Fruit fly (Drosophila melanogaster): ENCODE measurements around the gene CG34250.

Gene CG34250

DNA sequence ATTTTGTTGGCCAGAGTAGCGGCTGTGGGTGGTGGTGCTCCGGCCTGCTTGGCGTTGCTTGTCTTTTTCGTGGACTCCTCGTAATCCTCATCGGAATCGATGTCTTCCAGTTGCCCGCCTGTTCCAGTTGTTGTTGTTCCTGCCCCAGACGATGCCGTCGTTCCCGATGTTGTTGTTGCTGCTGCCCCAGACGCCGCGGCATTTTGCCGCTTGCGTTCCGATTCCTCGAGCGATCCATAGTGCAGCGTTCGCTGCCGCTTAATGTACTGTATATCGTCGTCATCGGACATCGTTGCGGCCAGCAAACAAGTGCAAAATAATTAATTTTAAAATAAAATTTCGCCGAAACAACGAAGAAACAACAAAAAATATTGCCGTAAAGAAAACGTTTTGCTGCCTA is 37.5 kb downstream of the CG34250 start (continued):
- TF ChIP-seq CG34422 (GFP tag; IDR thresholded peaks at IDR 0.05) (peak; percentile 75; the same call in 1 of the 3 replicates), h (optimal IDR thresholded peaks at IDR 0.05) (no peak), schlank (tag; optimal IDR thresholded peaks at IDR 0.05) (no peak), Drgx (GFP tag; IDR thresholded peaks at IDR 0.05) (no peak), sens (GFP tag) (no peak), bigmax (GFP tag; optimal IDR thresholded peaks at IDR 0.05) (no peak)

- peak; percentile 54 for TF ChIP-seq CG18262 (tag; optimal IDR thresholded peaks at IDR 0.05)
- TF ChIP-seq CG11247 (GFP tag; IDR thresholded peaks at IDR 0.05) = 0 out of 2 replicates have a peak, but pooled peaks have one; percentile 43
- peak; percentile 84 for TF ChIP-seq Dbx (GFP tag; IDR thresholded peaks at IDR 0.05)
- no peak for TF ChIP-seq NC2α (GFP tag; optimal IDR thresholded peaks at IDR 0.05)
- TF ChIP-seq CG2120 (GFP tag; optimal IDR thresholded peaks at IDR 0.05) = peak; percentile 81
- TF ChIP-seq caup (GFP tag; optimal IDR thresholded peaks at IDR 0.05; ENCODE audit: severe bottlenecking) = peak; percentile 57
- peak; percentile 79 for TF ChIP-seq Rfx (GFP tag; IDR thresholded peaks at IDR 0.05)
- TF ChIP-seq Fer3 (tag; optimal IDR thresholded peaks at IDR 0.05) = peak; percentile 18
- TF ChIP-seq CG12155 (GFP tag; optimal IDR thresholded peaks at IDR 0.05) = peak; percentile 77
- no peak for TF ChIP-seq gsb (GFP tag; IDR thresholded peaks at IDR 0.05)
- TF ChIP-seq sc (optimal IDR thresholded peaks at IDR 0.05) = no peak
- peak; percentile 7 for TF ChIP-seq sc (GFP tag; optimal IDR thresholded peaks at IDR 0.05)
- peak; percentile 61 for TF ChIP-seq HmgZ (tag; optimal IDR thresholded peaks at IDR 0.05)
- peak; percentile 56 for TF ChIP-seq CG33557 (GFP tag; optimal IDR thresholded peaks at IDR 0.05)
- no peak for TF ChIP-seq abd-A (tag; optimal IDR thresholded peaks at IDR 0.05)
- TF ChIP-seq CG33213 (GFP tag; optimal IDR thresholded peaks at IDR 0.05) = peak; percentile 27
- TF ChIP-seq E2f1 (GFP tag; IDR thresholded peaks at IDR 0.05) = no peak
- peak; percentile 37 for TF ChIP-seq CG18764 (GFP tag; optimal IDR thresholded peaks at IDR 0.05)
- no peak for TF ChIP-seq C15 (GFP tag; IDR thresholded peaks at IDR 0.05)
- peak; percentile 64 for TF ChIP-seq Bdp1 (GFP tag; optimal IDR thresholded peaks at IDR 0.05)
- no peak for TF ChIP-seq Optix (GFP tag; IDR thresholded peaks at IDR 0.05)
- peak; percentile 95 for TF ChIP-seq Dll (GFP tag; IDR thresholded peaks at IDR 0.05; ENCODE audit: partially characterized antibody)
- no peak for TF ChIP-seq CG11398 (GFP tag; optimal IDR thresholded peaks at IDR 0.05)
- TF ChIP-seq CG16863 (GFP tag; optimal IDR thresholded peaks at IDR 0.05) = no peak
- TF ChIP-seq mirr (GFP tag; optimal IDR thresholded peaks at IDR 0.05) = no peak
- TF ChIP-seq amos (GFP tag; IDR thresholded peaks at IDR 0.05; ENCODE audit: partially characterized antibody) = peak; percentile 98
- TF ChIP-seq disco-r (GFP tag; optimal IDR thresholded peaks at IDR 0.05) = peak; percentile 26
- TF ChIP-seq pnt (GFP tag; optimal IDR thresholded peaks at IDR 0.05) = no peak
- no peak for TF ChIP-seq gsb-n (tag; optimal IDR thresholded peaks at IDR 0.05)
- peak; percentile 42 for TF ChIP-seq Chrac-16 (GFP tag; optimal IDR thresholded peaks at IDR 0.05)
- TF ChIP-seq odd (GFP tag; optimal IDR thresholded peaks at IDR 0.05) = no peak
- peak; percentile 99 for TF ChIP-seq knrl (GFP tag; IDR thresholded peaks at IDR 0.05; ENCODE audit: partially characterized antibody)
- TF ChIP-seq luna (GFP tag; optimal IDR thresholded peaks at IDR 0.05) = no peak
- TF ChIP-seq stc (GFP tag; IDR thresholded peaks at IDR 0.05) = no peak
- TF ChIP-seq CG11696 (GFP tag; IDR thresholded peaks at IDR 0.05) = no peak
- TF ChIP-seq CG10366 (GFP tag; IDR thresholded peaks at IDR 0.05) = peak; percentile 51
- TF ChIP-seq CG15514 (GFP tag; optimal IDR thresholded peaks at IDR 0.05) = peak; percentile 41
- TF ChIP-seq fu2 (GFP tag; optimal IDR thresholded peaks at IDR 0.05) = no peak
- TF ChIP-seq CG9609 (GFP tag; optimal IDR thresholded peaks at IDR 0.05) = peak; percentile 44
- TF ChIP-seq CG7745 (tag; optimal IDR thresholded peaks at IDR 0.05) = no peak
- no peak for TF ChIP-seq CG32772 (GFP tag; IDR thresholded peaks at IDR 0.05)
- peak; percentile 61 for TF ChIP-seq Max (GFP tag; optimal IDR thresholded peaks at IDR 0.05)
- peak; percentile 38; the same call in 1 of the 2 replicates for TF ChIP-seq Dref (GFP tag; IDR thresholded peaks at IDR 0.05)
- TF ChIP-seq Antp (GFP tag; optimal IDR thresholded peaks at IDR 0.05) = peak; percentile 53
Observed at dm6 chr3L:17513893-17514616, 38.0 kb downstream of the CG34250 start, which contains the start of the genes U4-U6-60K and CG7564. Gene U4-U6-60K (minus strand): TSS chr3L:17513912. Gene CG7564 (plus strand): TSS chr3L:17514298.
